Worm (Caenorhabditis elegans) whole organism, early embryonic: ENCODE results near the gene rhgf-2.

Experiments used
- B0310.2 ChIP-seq: sonication (generic microtip); optimal IDR thresholded peaks from 2 replicates; lab custom pipeline; 2016; ENCODE audit warnings: mild to moderate bottlenecking, missing genetic modification characterization, missing compliant biosample characterization
- aly-1 ChIP-seq: sonication (generic microtip); optimal IDR thresholded peaks from 2 replicates; lab custom pipeline; 2016; ENCODE audit warnings: missing genetic modification characterization, missing compliant biosample characterization
- ama-1 ChIP-seq: fragments of 150-350 bp; optimal IDR thresholded peaks from 2 replicates; lab custom pipeline; 2014
- hnd-1 ChIP-seq: sonication (generic microtip); optimal IDR thresholded peaks from 2 replicates; lab custom pipeline; 2016; ENCODE audit warnings: missing genetic modification characterization, missing compliant biosample characterization
- pes-1 ChIP-seq: fragments of 200-800 bp; sonication (Bioruptor generic); IDR thresholded peaks from 2 replicates; pipeline ENCODE4 v1.3.6; 2022; ENCODE audit warnings: missing genetic modification reagents, missing genetic modification characterization, missing compliant biosample characterization
- sea-1 ChIP-seq: fragments of 200-800 bp; sonication (Bioruptor generic); conservative IDR thresholded peaks from 2 replicates; pipeline ENCODE4 v1.3.6; 2022; ENCODE audit warnings: missing genetic modification characterization, missing compliant biosample characterization

DNA sequence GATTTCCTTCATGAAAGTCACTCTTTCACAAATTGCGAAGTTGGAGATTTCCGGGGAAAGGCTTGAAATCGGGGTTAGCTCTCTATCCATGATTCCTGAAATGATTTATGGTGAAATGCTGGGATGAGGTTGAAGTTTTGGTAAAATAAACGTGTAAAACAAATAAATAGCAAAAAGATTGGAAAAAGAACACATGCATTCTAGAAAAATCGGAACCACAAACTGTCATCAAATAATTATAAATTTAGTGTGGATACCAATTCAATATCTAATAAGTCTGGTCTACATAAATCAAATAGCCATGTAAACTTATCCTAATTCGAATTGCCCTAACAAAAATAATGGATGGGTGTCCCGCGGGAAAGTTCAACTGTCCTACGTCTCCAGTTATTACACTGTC is 72.8 kb downstream of the rhgf-2 start, which contains the start of gene R03H10.6:
- no peak for TF ChIP-seq ama-1 (lab: Kevin White, UChicago)
- TF ChIP-seq B0310.2 (tag; lab: Kevin White, UChicago): no peak
- no peak for TF ChIP-seq sea-1 (GFP tag; lab: Robert Waterston, UW)
- TF ChIP-seq aly-1 (tag; lab: Kevin White, UChicago): no peak
- TF ChIP-seq hnd-1 (tag; lab: Kevin White, UChicago): no peak
- TF ChIP-seq pes-1 (GFP tag; lab: Robert Waterston, UW): no peak
